Fruit fly (Drosophila melanogaster) whole organism: ENCODE results near the gene Sys1.
A peak's percentile ranks its signal among the peaks of the same experiment; 100 is the strongest.

Experiments
- CG8478 ChIP-seq: fragments of >200 bp; optimal IDR thresholded peaks from 2 replicates; lab custom pipeline; 2018; ENCODE audit warnings: inconsistent platforms
- Dll ChIP-seq: fragments of >200 bp; optimal IDR thresholded peaks from 2 replicates; lab custom pipeline; 2017
- EcR ChIP-seq, 2 experiments: fragments of >200 bp; optimal IDR thresholded peaks; 2 replicates each; lab custom pipeline; 2017; ENCODE audit warnings: missing biosample characterization in 2 of 2, missing genetic modification characterization in 2 of 2, missing genetic modification reagents in 2 of 2
- pan ChIP-seq: fragments of >200 bp; optimal IDR thresholded peaks from 2 replicates; lab custom pipeline; 2017
- psq ChIP-seq: fragments of >200 bp; optimal IDR thresholded peaks from 2 replicates; lab custom pipeline; 2017
- usp ChIP-seq: fragments of >200 bp; optimal IDR thresholded peaks from 2 replicates; lab custom pipeline; 2017; ENCODE audit warnings: missing biosample characterization, missing genetic modification characterization, mixed read lengths

The Sys1 gene

DNA sequence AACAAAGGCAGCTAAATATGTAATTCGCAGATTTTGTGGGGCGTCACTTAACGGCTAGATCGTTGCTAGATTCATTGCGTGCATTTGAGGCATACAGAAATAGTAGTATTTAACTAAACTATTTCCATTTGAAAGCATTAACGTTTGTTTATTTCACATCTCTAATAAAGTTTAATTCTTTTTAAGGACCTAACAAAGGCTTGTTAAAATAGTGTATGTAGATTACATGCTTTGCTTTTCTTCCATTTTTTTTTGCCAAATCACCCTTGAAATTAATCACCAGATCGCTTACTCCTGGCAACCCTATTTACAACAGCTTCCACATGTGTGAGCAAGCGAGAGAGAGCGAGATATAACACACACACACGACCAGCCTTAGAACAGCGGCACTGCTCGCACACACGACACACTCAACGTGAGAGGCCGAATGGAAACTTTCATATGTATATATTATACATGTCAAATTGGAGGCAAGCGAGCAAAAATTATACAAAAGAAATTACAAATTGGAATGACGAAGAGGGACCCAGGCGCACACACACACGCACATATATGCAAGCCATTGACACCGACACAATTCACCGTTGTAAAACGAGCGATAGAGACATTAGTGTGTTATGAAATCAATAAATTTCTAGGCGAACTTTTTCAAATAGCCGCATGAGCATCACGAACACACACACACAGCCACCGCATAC lies 6.7 kb downstream of the Sys1 start:
- TF ChIP-seq psq = no peak
- TF ChIP-seq CG8478 (lab: Kevin White, UChicago) = peak; percentile 45

DNA sequence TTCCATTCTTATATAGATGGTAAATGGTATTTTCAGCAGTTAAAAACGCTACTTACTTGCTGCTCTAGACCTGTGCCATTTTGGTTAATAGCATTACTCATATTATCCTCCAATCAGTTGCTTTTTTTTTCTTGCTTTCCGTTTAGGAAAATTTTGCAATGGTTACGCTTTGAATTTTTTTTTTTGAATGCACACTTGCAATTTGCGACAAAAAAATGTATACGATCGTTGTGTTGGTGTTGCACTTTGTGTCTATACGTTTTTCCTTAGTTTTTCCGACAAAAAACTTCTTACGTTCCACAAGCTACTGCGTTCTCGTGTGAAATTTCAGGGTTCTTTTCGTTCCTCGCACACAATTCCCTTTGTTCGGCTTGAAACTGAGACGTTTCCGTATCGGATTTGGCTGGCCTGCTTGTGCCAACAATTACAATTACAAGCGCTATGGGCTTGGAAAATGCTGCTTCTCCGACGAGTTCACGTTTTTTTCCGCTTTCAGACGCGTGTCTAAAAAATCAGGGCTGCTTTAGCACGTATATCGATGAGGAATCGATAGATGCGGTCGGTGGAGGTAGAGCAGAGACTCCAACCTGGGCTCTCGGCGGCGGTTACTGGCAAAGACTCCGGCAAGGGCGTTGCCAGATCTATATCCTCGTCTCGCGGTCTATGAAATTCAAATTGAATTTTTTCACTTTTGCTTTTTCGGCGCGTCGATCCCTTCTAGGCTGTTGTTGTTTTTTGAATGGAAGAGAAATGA lies 7.5 kb downstream of the Sys1 start:
- TF ChIP-seq pan (lab: Kevin White, UChicago) (peak; percentile 51), psq (no peak)

DNA sequence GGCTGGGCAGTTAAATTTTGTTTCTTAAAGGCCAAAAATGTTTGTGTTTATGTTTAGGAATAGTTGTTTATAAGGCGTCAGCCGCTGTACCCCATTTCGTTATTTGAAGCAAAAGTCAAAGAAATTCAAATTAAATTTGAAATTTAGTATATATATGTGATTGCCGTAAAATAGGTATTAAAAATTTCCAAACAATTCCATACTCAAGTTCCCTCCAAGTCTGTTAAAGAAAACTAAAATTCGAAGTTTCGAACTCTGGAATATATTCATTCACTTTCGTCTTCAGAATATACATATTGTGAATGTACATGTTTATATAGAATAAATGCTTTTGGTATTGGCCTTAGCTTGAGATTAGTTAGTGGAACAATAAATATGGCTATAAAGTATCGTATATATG lies 8.0 kb downstream of the Sys1 start, which contains the start of gene bel:
Gene bel (minus strand): TSS at position 101 of the 400 bp plus-strand sequence.
- no peak for TF ChIP-seq EcR (GFP tag; optimal IDR thresholded peaks at IDR 0.05; lab: Kevin White, UChicago)

DNA sequence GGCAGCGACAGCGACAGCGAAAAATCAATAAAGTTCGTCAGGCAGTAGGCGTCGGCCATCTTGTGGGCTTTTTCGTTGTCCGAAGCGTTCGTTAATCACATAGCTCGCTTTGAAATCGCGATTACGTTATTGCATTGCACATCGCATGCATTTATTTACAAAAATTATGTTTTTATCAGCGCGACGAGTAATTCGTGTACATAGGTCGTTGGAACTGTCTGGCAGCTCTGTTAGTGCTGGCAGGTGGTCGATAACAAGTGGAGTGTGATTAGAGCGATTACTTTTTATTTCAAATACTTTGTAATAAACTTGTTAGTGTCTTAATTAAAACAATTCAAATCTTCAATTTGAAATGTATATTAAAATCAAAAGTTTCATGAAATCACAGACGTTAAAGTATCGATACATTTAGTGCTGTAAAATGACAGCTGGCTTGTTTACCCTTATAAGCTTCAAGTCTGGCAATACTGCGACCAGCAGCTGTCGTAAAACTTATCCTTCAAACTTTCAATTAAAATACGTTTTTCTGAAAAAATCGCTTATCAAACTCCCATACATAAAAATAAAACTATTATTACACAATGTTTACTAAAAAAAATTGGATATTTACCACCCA lies 11.2 kb downstream of the Sys1 start, which contains the start of gene CG8032:
Gene CG8032 (plus strand): TSS at position 448 of the 616 bp plus-strand sequence.
- no peak for TF ChIP-seq psq
- TF ChIP-seq Dll = no peak
- TF ChIP-seq CG8478 (lab: Kevin White, UChicago) = no peak
- TF ChIP-seq pan (lab: Kevin White, UChicago) = no peak
- no peak for TF ChIP-seq EcR (GFP tag; optimal IDR thresholded peaks at IDR 0.05; lab: Kevin White, UChicago)
- no peak for TF ChIP-seq usp (GFP tag; lab: Kevin White, UChicago)

DNA sequence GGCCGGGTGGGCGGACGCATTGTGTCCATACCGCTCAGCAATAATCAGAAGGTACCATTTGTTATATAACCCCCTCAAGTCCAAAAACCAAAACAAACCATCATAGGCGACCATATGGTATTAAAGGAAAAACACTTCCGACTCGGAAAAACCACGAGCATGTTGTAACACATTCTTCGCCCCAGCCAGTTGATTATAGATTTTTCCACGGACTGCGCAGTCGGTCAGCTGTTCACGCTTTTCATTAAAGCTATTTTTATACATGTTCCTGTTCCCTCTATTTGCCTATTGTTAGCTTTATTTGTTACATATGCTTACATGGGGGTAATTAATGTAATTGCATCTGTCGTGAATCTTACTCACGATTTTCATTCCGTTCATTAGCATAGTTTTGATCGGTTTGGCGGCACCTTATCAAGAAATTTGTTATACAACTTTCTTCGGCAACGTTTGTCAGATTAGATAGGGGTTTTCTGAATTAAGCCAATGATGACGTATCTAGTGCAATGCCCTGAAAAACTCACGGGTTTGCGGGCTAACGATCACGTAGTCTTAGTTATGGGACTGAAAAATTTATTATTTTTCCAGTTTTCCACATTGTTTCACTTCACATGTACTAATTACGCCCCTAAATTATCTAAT lies 12.2 kb downstream of the Sys1 start:
- TF ChIP-seq psq = no peak
- no peak for TF ChIP-seq usp (GFP tag; lab: Kevin White, UChicago)
- TF ChIP-seq CG8478 (lab: Kevin White, UChicago) = no peak
- TF ChIP-seq EcR (GFP tag; optimal IDR thresholded peaks at IDR 0.05; lab: Kevin White, UChicago) = no peak
- peak; percentile 26 for TF ChIP-seq pan (lab: Kevin White, UChicago)

DNA sequence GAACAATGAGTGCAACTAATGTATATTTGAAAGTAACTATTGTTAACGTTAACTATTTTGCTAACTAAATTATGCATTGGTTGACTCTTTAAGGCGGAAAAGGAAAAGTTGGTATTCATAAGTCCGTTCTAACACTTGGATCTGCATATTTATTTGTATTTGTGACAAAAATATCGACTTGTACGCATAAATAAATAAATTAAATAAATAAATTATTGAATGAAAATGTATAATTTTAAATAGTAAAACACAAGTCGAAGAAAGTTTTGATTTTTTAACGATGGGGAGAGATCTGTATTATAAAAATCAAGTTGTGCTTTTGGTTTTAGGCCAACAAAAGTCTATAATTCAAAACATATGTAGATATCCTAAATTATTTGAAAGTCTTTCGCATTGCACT lies 14.9 kb downstream of the Sys1 start, which contains the start of gene CG8036:
Gene CG8036 (plus strand): TSS at position 301 of the 400 bp plus-strand sequence.
- TF ChIP-seq psq (no peak), pan (lab: Kevin White, UChicago) (no peak), CG8478 (lab: Kevin White, UChicago) (no peak), EcR (GFP tag; optimal IDR thresholded peaks at IDR 0.05; lab: Kevin White, UChicago) (no peak), usp (GFP tag; lab: Kevin White, UChicago) (no peak), Dll (no peak)

DNA sequence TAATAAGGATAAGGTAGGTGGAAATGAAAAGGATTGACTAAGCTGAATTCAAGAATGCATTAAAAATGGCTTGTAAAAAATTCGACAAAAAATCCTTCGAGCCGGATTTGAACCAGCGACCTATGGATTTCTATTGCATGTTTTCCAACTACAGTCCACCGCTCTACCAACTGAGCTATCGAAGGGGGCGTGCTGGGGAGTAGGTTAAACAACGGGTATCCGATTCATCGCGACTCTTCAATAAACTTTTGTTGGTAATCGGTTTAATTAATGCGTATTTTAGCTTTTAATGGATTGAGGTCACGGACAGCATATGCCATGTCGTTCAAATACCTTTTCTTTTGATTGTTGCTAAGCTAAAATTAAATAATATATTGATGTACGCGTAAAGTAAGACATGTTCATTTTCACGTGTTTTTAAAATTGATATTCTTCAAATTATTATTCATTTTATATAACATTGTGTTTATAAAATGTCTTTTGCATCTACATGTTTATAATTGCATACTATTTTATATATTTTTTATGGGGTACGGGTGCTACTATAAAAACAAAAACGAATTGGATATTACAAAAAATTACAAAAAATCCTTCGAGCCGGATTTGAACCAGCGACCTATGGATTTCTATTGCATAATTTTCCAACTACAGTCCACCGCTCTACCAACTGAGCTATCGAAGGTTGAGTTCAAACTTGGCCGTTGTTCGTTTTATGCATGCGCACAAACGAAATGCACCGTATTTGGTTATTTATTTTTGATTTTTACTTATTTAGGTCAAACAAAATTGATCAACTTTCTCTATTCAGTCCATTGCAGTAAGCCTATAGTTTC lies 15.6 kb downstream of the Sys1 start:
- TF ChIP-seq EcR (GFP tag; optimal IDR thresholded peaks at IDR 0.05; lab: Kevin White, UChicago) (no peak), pan (lab: Kevin White, UChicago) (no peak), Dll (no peak), psq (no peak), usp (GFP tag; lab: Kevin White, UChicago) (no peak), CG8478 (lab: Kevin White, UChicago) (no peak)

DNA sequence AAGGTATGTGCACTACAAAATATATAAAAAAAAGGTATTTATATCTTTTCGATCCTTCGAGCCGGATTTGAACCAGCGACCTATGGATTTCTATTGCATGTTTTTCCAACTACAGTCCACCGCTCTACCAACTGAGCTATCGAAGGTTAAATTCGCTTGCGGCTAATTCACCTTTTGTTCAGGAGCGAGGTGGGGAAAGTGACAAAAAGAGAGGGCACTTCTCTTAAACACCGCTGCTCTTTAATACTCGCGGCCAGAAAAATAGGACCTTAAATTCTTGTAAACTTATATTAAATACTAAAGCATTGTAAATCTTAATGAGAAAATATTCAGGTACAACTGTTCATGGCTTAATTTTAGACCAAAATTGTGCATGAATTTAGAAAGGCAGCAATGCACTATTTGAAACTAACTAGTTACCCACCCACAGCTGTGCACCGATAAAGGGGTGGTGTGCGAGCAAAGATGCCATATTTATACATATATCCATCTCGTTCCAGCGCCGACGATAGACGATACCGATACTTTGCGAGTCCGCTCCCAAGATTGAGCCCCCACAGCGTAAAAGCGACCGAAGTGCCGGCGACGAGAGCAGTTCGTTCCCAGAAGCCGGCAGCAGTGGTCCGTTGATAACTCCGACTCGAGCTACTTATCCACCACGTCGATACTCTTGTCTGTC lies 16.5 kb downstream of the Sys1 start:
- TF ChIP-seq pan (lab: Kevin White, UChicago) (no peak), CG8478 (lab: Kevin White, UChicago) (peak; percentile 38), psq (no peak)

DNA sequence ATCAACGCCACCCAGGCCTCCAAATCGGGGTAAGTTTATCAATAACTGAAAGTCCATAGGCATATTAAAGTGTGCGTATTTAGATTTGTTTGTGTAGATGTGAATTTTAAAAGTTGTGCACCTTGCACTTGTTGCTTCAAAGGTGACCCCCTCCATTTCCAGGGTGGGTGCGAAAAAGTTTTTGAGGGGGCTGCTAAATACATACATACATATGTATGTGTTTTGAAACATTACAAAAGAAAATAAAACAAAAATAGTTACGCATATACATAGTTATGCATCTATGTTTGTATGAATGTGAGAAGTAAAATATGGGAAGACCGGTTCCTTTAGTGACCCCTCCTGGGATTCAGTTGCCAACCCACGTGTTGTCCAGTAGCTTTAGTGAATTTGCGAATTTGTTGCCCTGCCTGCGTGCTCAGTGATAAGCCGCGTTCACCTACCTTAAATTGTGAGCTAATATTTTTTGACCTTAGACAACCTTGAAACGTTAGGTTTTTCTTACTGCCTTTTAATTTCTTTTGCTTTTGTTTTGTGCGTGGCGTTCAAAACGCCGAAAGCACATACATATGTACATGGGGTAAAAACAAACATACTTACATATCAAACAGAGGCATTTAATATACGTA lies 17.4 kb downstream of the Sys1 start:
- peak; percentile 58 for TF ChIP-seq pan (lab: Kevin White, UChicago)
- no peak for TF ChIP-seq usp (GFP tag; lab: Kevin White, UChicago)

DNA sequence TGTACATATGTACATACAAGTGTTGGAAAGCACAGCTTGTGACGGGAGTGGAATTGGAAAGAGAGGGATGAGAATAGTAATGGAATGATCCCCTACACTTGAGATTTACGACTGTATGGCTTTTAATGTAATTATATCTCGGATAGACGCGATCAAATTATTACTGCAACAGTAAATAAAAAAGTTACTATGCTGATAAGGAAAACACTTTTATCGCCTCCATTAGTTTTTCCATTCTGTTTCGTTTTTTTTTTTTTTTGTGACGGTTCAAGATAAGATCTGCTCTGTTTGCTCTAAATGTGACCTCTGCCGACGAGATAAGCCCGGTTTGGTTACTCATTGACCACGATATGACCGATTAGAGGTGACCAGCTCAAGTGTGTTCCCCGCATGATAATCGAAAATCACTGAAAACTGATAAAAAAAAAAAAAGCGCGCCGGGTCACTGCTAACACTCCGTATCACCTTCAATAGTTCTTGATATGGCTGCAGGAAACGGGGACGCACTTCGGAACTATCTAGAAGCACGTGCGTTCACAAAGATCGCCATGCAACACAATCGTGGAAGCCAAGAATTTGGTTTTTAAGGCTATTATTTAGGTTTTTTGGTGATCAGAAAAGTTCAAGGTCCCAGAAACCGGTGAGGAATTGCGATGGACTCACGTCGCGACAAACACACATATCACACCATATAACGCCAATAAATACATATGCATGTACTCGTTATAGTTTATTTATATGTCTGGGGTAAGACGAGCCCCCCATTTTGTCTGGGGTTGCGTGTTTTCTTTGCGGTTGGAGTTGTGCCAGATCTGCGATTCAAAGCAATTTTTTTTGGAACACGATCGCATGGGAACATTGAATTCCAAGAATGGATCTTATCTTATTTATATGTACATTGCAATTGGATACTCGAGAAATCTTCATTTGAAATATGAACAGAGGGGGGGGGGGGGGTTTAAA lies 18.2 kb downstream of the Sys1 start, which contains the start of gene p:
Gene p (minus strand): TSS at position 156 of the 963 bp plus-strand sequence.
- TF ChIP-seq CG8478 (lab: Kevin White, UChicago) = no peak
- no peak for TF ChIP-seq psq
- no peak for TF ChIP-seq usp (GFP tag; lab: Kevin White, UChicago)
- no peak for TF ChIP-seq pan (lab: Kevin White, UChicago)
- TF ChIP-seq Dll = no peak
- TF ChIP-seq EcR (GFP tag; optimal IDR thresholded peaks at IDR 0.05; lab: Kevin White, UChicago) = no peak
